Worm (Caenorhabditis elegans) whole organism, L3 larva: ENCODE measurements around the gene Y49F6B.19.

ENCODE experiments used
- R02D3.7 ChIP-seq: fragments of 150-350 bp; optimal IDR thresholded peaks from 2 replicates; lab custom pipeline; 2014; ENCODE audit warnings: missing biosample characterization, missing genetic modification characterization
- ceh-16 ChIP-seq: sonication (generic microtip); optimal IDR thresholded peaks from 2 replicates; lab custom pipeline; 2017; ENCODE audit warnings: missing biosample characterization, missing genetic modification characterization
- daf-12 ChIP-seq: fragments of 150-350 bp; optimal IDR thresholded peaks from 2 replicates; lab custom pipeline; 2014; ENCODE audit warnings: missing biosample characterization, missing genetic modification reagents, missing genetic modification characterization
- elt-1 ChIP-seq: fragments of 150-350 bp; optimal IDR thresholded peaks from 2 replicates; lab custom pipeline; 2014; ENCODE audit warnings: missing biosample characterization, missing genetic modification characterization
- fkh-2 ChIP-seq: fragments of 150-350 bp; optimal IDR thresholded peaks from 2 replicates; lab custom pipeline; 2014; ENCODE audit warnings: missing biosample characterization, missing genetic modification reagents, missing genetic modification characterization
- nhr-25 ChIP-seq: sonication (generic microtip); optimal IDR thresholded peaks from 2 replicates; lab custom pipeline; 2017; ENCODE audit warnings: missing biosample characterization, missing genetic modification characterization
- nhr-77 ChIP-seq: fragments of 150-350 bp; optimal IDR thresholded peaks from 2 replicates; lab custom pipeline; 2014; ENCODE audit warnings: missing biosample characterization, missing genetic modification characterization
- sea-2 ChIP-seq: fragments of 150-350 bp; sonication (generic microtip); optimal IDR thresholded peaks from 4 replicates; lab custom pipeline; 2014; ENCODE audit warnings: missing biosample characterization, missing genetic modification reagents, missing genetic modification characterization
- snpc-4 ChIP-seq: fragments of 150-350 bp; optimal IDR thresholded peaks from 2 replicates; lab custom pipeline; 2014; ENCODE audit warnings: missing biosample characterization, missing genetic modification characterization
- zag-1 ChIP-seq: fragments of 150-350 bp; optimal IDR thresholded peaks from 2 replicates; lab custom pipeline; 2014; ENCODE audit warnings: missing biosample characterization, missing genetic modification characterization
- ztf-4 ChIP-seq: fragments of 150-350 bp; optimal IDR thresholded peaks from 2 replicates; lab custom pipeline; 2014; ENCODE audit warnings: missing biosample characterization, missing genetic modification characterization

ce11 chrII:3463097-3463496 lies 49.0 kb downstream of the Y49F6B.19 start, which contains the start of gene C16C8.9:
- TF ChIP-seq R02D3.7 (no peak), ceh-16 (no peak), ztf-4 (tag; lab: Kevin White, UChicago) (no peak), elt-1 (no peak), nhr-77 (tag; lab: Kevin White, UChicago) (no peak), fkh-2 (tag; lab: Kevin White, UChicago) (no peak), sea-2 (GFP tag; lab: Kevin White, UChicago) (no peak), zag-1 (tag; lab: Kevin White, UChicago) (no peak), nhr-25 (tag; lab: Kevin White, UChicago) (no peak), daf-12 (tag; lab: Kevin White, UChicago) (no peak), snpc-4 (tag; lab: Kevin White, UChicago) (no peak)
